Fruit fly (Drosophila melanogaster): ENCODE data around the gene Zasp67.

Zasp67 gene

DNA sequence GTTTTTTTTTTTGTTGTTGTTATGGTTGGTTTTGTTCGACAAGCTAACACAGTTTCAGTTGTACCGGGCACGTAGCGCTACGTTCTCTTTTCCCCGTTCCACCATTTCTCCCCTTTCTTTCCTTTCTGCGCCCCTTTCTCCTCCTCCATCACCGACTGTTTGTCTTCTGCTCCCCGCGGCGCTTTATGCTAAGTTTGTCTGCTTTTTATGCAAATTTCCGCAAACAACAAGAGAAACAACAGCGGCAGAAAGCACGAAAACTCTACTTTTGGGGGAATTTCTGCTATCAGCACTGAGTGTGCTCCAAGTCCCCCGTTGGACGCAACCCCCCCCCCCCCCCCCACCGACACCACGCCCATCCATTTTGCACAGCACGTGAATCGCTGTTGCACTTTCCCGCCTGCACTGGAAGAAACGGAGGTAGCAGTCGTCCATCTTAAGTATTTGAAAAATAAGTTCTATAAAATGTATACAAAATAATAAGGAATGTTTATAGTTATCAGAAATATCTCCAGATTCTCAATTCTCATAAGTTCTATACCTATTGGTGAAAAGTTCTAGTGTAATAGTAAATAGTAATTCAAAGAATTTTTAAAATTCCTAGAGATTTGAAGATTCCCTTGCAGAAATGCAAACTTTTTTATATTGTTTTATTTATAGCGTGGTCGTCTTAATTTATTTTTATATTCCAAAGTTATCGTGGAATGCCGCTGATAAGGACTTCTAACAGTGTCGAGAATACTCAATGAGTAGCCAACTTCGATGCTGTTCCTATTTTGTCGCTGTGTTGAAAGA, 32.4 kb downstream of the Zasp67 start (continued):
- TF ChIP-seq Deaf1 (tag; optimal IDR thresholded peaks at IDR 0.05) (no peak), Taf1 (GFP tag; IDR thresholded peaks at IDR 0.05) (no peak), Dad (GFP tag; optimal IDR thresholded peaks at IDR 0.05) (no peak), dmrt99B (tag; optimal IDR thresholded peaks at IDR 0.05) (peak; percentile 8), CG12659 (GFP tag; optimal IDR thresholded peaks at IDR 0.05) (no peak), Gug (GFP tag; IDR thresholded peaks at IDR 0.05) (no peak), Xbp1 (GFP tag; optimal IDR thresholded peaks at IDR 0.05) (no peak), zen (tag; optimal IDR thresholded peaks at IDR 0.05) (no peak), seq (GFP tag; IDR thresholded peaks at IDR 0.05) (no peak), CG6854 (GFP tag; optimal IDR thresholded peaks at IDR 0.05) (no peak), CG18262 (tag; optimal IDR thresholded peaks at IDR 0.05) (peak; percentile 5), TFAM (GFP tag; optimal IDR thresholded peaks at IDR 0.05) (no peak), exex (tag; optimal IDR thresholded peaks at IDR 0.05) (no peak), Eip74EF (GFP tag; optimal IDR thresholded peaks at IDR 0.05) (no peak), org-1 (GFP tag; optimal IDR thresholded peaks at IDR 0.05) (no peak), CG11504 (tag; optimal IDR thresholded peaks at IDR 0.05) (peak; percentile 31), her (GFP tag; optimal IDR thresholded peaks at IDR 0.05) (no peak), CG3407 (GFP tag; optimal IDR thresholded peaks at IDR 0.05) (no peak), bowl (GFP tag; IDR thresholded peaks at IDR 0.05) (no peak), zfh1 (GFP tag; IDR thresholded peaks at IDR 0.05) (no peak), Hr39 (optimal IDR thresholded peaks at IDR 0.05) (no peak), da (GFP tag; optimal IDR thresholded peaks at IDR 0.05) (no peak), kni (GFP tag; optimal IDR thresholded peaks at IDR 0.05) (no peak), slp2 (GFP tag; optimal IDR thresholded peaks at IDR 0.05) (no peak), ken (GFP tag; IDR thresholded peaks at IDR 0.05) (no peak), repo (GFP tag; optimal IDR thresholded peaks at IDR 0.05) (no peak), croc (GFP tag; conservative IDR thresholded peaks at IDR 0.05) (no peak), dysf (GFP tag; IDR thresholded peaks at IDR 0.05) (no peak), Usf (GFP tag; optimal IDR thresholded peaks at IDR 0.05) (no peak), Rfx (GFP tag; IDR thresholded peaks at IDR 0.05) (no peak), Med (GFP tag) (peak; percentile 48), prd (optimal IDR thresholded peaks at IDR 0.05) (no peak), prd (GFP tag; IDR thresholded peaks at IDR 0.05) (0 out of 3 replicates have a peak, but pooled peaks have one; percentile 7), cwo (GFP tag; optimal IDR thresholded peaks at IDR 0.05) (peak; percentile 45), CG18476 (GFP tag; optimal IDR thresholded peaks at IDR 0.05) (no peak), Mes4 (GFP tag; optimal IDR thresholded peaks at IDR 0.05) (no peak), Sox102F (GFP tag; optimal IDR thresholded peaks at IDR 0.05) (peak; percentile 2), emc (GFP tag; optimal IDR thresholded peaks at IDR 0.05) (no peak), Atf6 (GFP tag; IDR thresholded peaks at IDR 0.05) (no peak), maf-S (GFP tag; optimal IDR thresholded peaks at IDR 0.05) (no peak), tx (GFP tag; optimal IDR thresholded peaks at IDR 0.05) (no peak), CG7839 (tag; optimal IDR thresholded peaks at IDR 0.05) (peak; percentile 12), br (optimal IDR thresholded peaks at IDR 0.05) (no peak), CG8944 (GFP tag; optimal IDR thresholded peaks at IDR 0.05) (no peak), CG17361 (GFP tag; IDR thresholded peaks at IDR 0.05) (peak; percentile 34; the same call in 1 of the 3 replicates), CG18619 (GFP tag; optimal IDR thresholded peaks at IDR 0.05) (no peak), Kr (GFP tag; optimal IDR thresholded peaks at IDR 0.05) (no peak), CG12236 (GFP tag; optimal IDR thresholded peaks at IDR 0.05) (no peak), ATbp (GFP tag; optimal IDR thresholded peaks at IDR 0.05) (no peak), unc-4 (GFP tag; IDR thresholded peaks at IDR 0.05; ENCODE audit: partially characterized antibody) (no peak), stwl (tag; optimal IDR thresholded peaks at IDR 0.05) (no peak)

All from whole organism, embryonic.